Worm (Caenorhabditis elegans) whole organism, midembryonic: ENCODE measurements around the gene Y45F10D.16.

Experiments used
- flt-1 ChIP-seq: fragments of 200-800 bp; sonication (Bioruptor generic); IDR thresholded peaks from 2 replicates; pipeline ENCODE4 v1.3.6; 2022; ENCODE audit warnings: missing genetic modification characterization, missing compliant biosample characterization
- med-1 ChIP-seq: sonication (generic microtip); optimal IDR thresholded peaks from 2 replicates; lab custom pipeline; 2017; ENCODE audit warnings: missing genetic modification characterization, mild to moderate bottlenecking, missing compliant biosample characterization, antibody characterized with exemption, missing genetic modification reagents; ENCODE audit not compliant: insufficient read depth
- ref-1 ChIP-seq: fragments of 200-800 bp; sonication (Bioruptor generic); conservative IDR thresholded peaks from 2 replicates; pipeline ENCODE4 v1.3.6; 2022; ENCODE audit warnings: missing genetic modification reagents, missing genetic modification characterization, missing compliant biosample characterization
- tab-1 ChIP-seq: fragments of 200-800 bp; sonication (Bioruptor generic); IDR thresholded peaks from 2 replicates; pipeline ENCODE4 v1.3.6; 2022; ENCODE audit warnings: missing genetic modification characterization, missing compliant biosample characterization

DNA sequence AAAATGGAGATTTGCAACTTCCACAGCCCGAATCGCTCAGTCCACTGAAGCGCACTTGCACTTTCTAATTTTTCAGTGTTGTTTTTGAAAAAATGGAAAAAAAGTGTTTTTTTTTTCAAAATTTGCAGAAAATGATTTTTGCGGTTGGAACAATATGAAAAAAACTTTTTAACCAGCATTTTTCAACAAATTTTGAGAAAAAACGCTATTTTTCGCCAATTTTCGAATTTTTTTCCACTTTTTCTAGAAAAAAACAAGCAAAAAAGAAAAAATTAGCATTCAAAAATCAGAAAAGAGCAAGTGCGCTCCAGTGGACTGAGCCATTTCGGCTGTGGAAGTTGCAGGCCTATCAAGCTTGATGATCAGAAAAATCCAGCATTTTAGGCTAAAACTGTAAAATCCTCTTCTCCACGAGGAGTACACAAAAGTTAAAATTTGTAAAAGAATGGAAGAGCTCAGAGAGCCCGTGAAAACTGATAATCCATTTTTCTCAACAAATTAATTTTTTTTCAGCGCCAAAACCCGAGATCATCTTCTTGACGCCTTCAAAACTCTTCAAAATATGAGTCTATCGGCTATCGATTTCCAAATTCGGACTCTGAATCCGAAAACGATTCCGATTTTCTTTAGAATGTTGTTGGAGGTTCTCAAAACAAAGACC lies 19.2 kb downstream of the Y45F10D.16 start:
- TF ChIP-seq med-1 (GFP tag; lab: Kevin White, UChicago) = no peak
- no peak for TF ChIP-seq tab-1 (GFP tag; lab: Robert Waterston, UW)
- no peak for TF ChIP-seq ref-1 (GFP tag; lab: Robert Waterston, UW)
- TF ChIP-seq flt-1 (GFP tag; lab: Robert Waterston, UW) = no peak
